Fruit fly (Drosophila melanogaster): Measurements from ENCODE around the gene PlexA.

dm6 chr4:982791-983407, 44.0 kb downstream of the PlexA start:
- TF ChIP-seq Myc (optimal IDR thresholded peaks at IDR 0.05) = no peak
- TF ChIP-seq psq (optimal IDR thresholded peaks at IDR 0.05) = no peak
- TF ChIP-seq Sin3A (optimal IDR thresholded peaks at IDR 0.05) = no peak
- no peak for TF ChIP-seq h (optimal IDR thresholded peaks at IDR 0.05)
- TF ChIP-seq insv (optimal IDR thresholded peaks at IDR 0.05) = no peak
- no peak for TF ChIP-seq ttk (optimal IDR thresholded peaks at IDR 0.05)
